Worm (Caenorhabditis elegans) whole organism, mixed stage, embryonic: ENCODE results near the gene C13A10.1.

Source experiments
- bed-3 ChIP-seq: fragments of 200-800 bp; sonication (Bioruptor generic); optimal IDR thresholded peaks from 3 replicates; lab custom pipeline; 2018; ENCODE audit warnings: mild to moderate bottlenecking, missing genetic modification characterization, moderate library complexity, missing compliant biosample characterization
- blmp-1 ChIP-seq: fragments of 150-350 bp; optimal IDR thresholded peaks from 2 replicates; lab custom pipeline; 2014; ENCODE audit warnings: missing biosample characterization, missing genetic modification characterization
- ceh-43 ChIP-seq: fragments of 200-800 bp; sonication (Bioruptor generic); optimal IDR thresholded peaks from 2 replicates; lab custom pipeline; 2018; ENCODE audit warnings: mild to moderate bottlenecking, missing genetic modification characterization, moderate library complexity, missing compliant biosample characterization
- ces-1 ChIP-seq: fragments of 150-350 bp; optimal IDR thresholded peaks from 2 replicates; lab custom pipeline; 2014; ENCODE audit warnings: missing biosample characterization, missing genetic modification reagents, missing genetic modification characterization
- cnd-1 ChIP-seq: fragments of 200-800 bp; sonication (Bioruptor generic); optimal IDR thresholded peaks from 2 replicates; lab custom pipeline; 2018; ENCODE audit warnings: mild to moderate bottlenecking, missing genetic modification characterization, missing compliant biosample characterization
- elt-1 ChIP-seq: sonication (generic microtip); optimal IDR thresholded peaks from 2 replicates; lab custom pipeline; 2017; ENCODE audit warnings: missing genetic modification characterization, mild to moderate bottlenecking, missing compliant biosample characterization, antibody characterized with exemption, moderate library complexity, borderline replicate concordance; ENCODE audit not compliant: insufficient read depth
- elt-3 ChIP-seq: fragments of 150-350 bp; optimal IDR thresholded peaks from 2 replicates; lab custom pipeline; 2014; ENCODE audit warnings: missing biosample characterization, missing genetic modification characterization
- ham-2 ChIP-seq: fragments of 200-800 bp; sonication (Bioruptor generic); optimal IDR thresholded peaks from 2 replicates; lab custom pipeline; 2018; ENCODE audit warnings: mild to moderate bottlenecking, missing genetic modification characterization, missing compliant biosample characterization
- hlh-1 ChIP-seq: fragments of 150-350 bp; optimal IDR thresholded peaks from 2 replicates; lab custom pipeline; 2014; ENCODE audit warnings: missing biosample characterization, missing genetic modification reagents, missing genetic modification characterization
- lin-13 ChIP-seq: fragments of 150-350 bp; optimal IDR thresholded peaks from 2 replicates; lab custom pipeline; 2014; ENCODE audit warnings: missing biosample characterization, missing genetic modification characterization
- mab-5 ChIP-seq: fragments of 150-350 bp; optimal IDR thresholded peaks from 2 replicates; lab custom pipeline; 2014; ENCODE audit warnings: missing biosample characterization, missing genetic modification characterization
- mep-1 ChIP-seq: fragments of 150-350 bp; optimal IDR thresholded peaks from 2 replicates; lab custom pipeline; 2017; ENCODE audit warnings: missing biosample characterization, missing genetic modification reagents, missing genetic modification characterization, inconsistent platforms
- nhr-2 ChIP-seq: fragments of 150-350 bp; optimal IDR thresholded peaks from 2 replicates; lab custom pipeline; 2014; ENCODE audit warnings: missing biosample characterization, missing genetic modification characterization
- nhr-237 ChIP-seq: fragments of 150-350 bp; optimal IDR thresholded peaks from 2 replicates; lab custom pipeline; 2014; ENCODE audit warnings: missing biosample characterization, missing genetic modification characterization
- nhr-28 ChIP-seq: fragments of 150-350 bp; optimal IDR thresholded peaks from 2 replicates; lab custom pipeline; 2014; ENCODE audit warnings: missing biosample characterization, missing genetic modification characterization
- pha-4 ChIP-seq: fragments of 150-350 bp; optimal IDR thresholded peaks from 2 replicates; lab custom pipeline; 2018; ENCODE audit warnings: missing biosample characterization, missing genetic modification reagents, missing genetic modification characterization
- snpc-4 ChIP-seq: fragments of 150-350 bp; optimal IDR thresholded peaks from 2 replicates; lab custom pipeline; 2014; ENCODE audit warnings: missing biosample characterization, missing genetic modification characterization
- sptf-1 ChIP-seq: sonication (generic microtip); optimal IDR thresholded peaks from 2 replicates; lab custom pipeline; 2017; ENCODE audit warnings: mild to moderate bottlenecking, missing genetic modification characterization, moderate library complexity, missing compliant biosample characterization
- tbx-8 ChIP-seq: fragments of 200-800 bp; sonication (Bioruptor generic); optimal IDR thresholded peaks from 2 replicates; lab custom pipeline; 2018; ENCODE audit warnings: mild to moderate bottlenecking, missing genetic modification characterization, moderate library complexity, missing compliant biosample characterization
- unc-120 ChIP-seq: sonication (generic microtip); optimal IDR thresholded peaks from 2 replicates; lab custom pipeline; 2017; ENCODE audit warnings: missing genetic modification characterization, missing compliant biosample characterization; ENCODE audit not compliant: poor library complexity, severe bottlenecking
- unc-39 ChIP-seq: fragments of 150-350 bp; optimal IDR thresholded peaks from 2 replicates; lab custom pipeline; 2014; ENCODE audit warnings: missing biosample characterization, missing genetic modification characterization
- unc-62 ChIP-seq: fragments of 150-350 bp; optimal IDR thresholded peaks from 2 replicates; lab custom pipeline; 2014; ENCODE audit warnings: missing biosample characterization, missing genetic modification reagents, missing genetic modification characterization
- zip-8 ChIP-seq: fragments of 150-350 bp; optimal IDR thresholded peaks from 2 replicates; lab custom pipeline; 2014; ENCODE audit warnings: missing biosample characterization, missing genetic modification characterization
- ztf-11 ChIP-seq: fragments of 150-350 bp; optimal IDR thresholded peaks from 2 replicates; lab custom pipeline; 2014; ENCODE audit warnings: missing biosample characterization, missing genetic modification characterization

Gene C13A10.1

DNA sequence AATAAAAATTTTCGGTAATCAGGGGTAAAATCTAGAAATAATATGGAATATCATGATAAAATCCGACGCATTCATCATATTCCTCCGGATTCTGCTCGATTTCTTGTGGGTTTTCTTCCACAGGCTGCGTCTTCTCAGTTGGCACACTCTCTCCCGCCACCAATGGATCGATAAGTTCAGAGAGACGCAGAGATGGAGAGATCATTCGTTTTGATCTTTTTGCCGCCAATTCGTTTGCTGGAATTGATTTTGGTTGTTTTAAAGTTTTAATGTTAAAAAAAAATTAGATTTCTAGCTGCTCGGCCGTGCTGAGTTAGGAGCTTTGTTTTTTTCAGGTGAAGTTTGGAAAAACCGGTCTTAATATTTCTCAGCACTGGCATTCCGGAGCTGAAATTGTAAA is 1.8 kb upstream of the C13A10.1 start:
- TF ChIP-seq zip-8 (tag; lab: Kevin White, UChicago) (no peak), bed-3 (GFP tag; lab: Kevin White, UChicago) (no peak), nhr-28 (tag; lab: Kevin White, UChicago) (no peak), snpc-4 (tag; lab: Kevin White, UChicago) (no peak), elt-1 (tag; lab: Kevin White, UChicago) (no peak)

DNA sequence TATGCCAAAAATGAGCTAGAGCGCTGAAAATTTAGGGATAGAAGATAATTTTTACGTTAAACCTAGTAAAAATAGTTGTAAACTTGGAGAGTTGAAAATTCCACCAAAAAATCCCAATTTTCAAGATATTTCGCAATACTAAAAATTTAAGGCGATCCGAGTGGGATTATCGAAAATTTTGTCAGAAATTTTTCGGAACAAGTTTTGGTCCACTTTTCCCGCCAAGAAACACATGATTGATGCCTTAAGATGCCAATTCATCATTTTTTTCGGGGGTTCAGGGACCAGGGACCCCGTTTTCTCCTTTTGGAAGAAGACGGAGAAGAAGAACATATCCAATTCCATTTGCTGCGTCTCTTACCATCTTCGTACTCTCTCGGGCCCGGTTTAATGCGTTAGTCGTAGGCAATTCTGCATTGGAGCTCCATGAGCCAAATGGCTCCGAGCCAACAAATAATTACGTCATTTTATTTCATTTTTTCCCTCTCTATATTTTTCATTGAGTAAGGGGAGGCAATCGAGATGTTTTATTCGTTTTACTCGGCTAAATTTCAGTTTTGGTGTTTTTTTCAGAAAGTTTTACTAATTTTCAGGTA is 10.8 kb downstream of the C13A10.1 start:
- no peak for TF ChIP-seq nhr-28 (tag; lab: Kevin White, UChicago)
- TF ChIP-seq ces-1 (GFP tag; lab: Kevin White, UChicago) = peak; percentile 71

DNA sequence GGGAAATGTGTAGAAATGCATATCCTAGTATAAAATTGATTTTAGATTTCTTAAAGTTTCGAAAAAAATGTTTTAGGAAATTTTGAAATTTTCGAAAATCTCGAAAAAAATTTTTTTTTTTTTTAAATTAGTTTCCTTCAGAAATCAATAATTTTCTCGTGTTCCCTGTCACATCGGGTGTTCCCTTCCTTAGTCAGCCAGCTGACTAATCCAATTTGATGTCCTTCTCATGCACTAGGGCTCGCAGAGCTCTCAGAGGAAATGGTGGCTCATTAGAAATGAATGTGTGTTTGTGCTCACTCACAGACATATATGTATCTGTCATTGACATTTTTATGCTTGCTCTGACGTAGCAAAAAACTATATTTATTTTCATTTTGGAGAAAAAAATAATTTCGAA is 11.7 kb downstream of the C13A10.1 start:
- peak; percentile 94 for TF ChIP-seq ces-1 (GFP tag; lab: Kevin White, UChicago)
- no peak for TF ChIP-seq sptf-1 (tag; lab: Kevin White, UChicago)
- TF ChIP-seq mep-1 (tag; lab: Kevin White, UChicago) = no peak

DNA sequence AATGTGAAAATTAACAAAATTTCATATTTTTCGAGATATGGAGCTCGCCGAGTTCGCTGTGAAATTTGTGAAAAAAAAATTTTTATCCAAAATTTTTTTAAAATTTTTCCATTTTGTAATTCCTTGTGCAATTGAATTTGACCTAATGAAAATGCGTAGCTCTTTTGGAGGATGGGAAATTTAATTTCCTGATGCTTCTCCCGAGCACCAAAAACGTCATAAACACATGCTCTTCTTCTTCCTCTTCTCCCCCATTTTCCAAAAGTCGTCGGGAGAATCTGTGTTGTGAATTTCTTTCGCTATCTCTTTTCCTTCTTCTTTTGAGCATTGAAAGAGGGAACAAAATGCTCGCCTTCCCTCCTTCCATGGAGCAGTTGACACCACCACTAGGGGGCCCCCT is 14.0 kb downstream of the C13A10.1 start:
- TF ChIP-seq elt-3 (tag; lab: Kevin White, UChicago) (no peak), pha-4 (tag; lab: Kevin White, UChicago) (no peak), unc-120 (tag; lab: Kevin White, UChicago) (no peak), ces-1 (GFP tag; lab: Kevin White, UChicago) (peak; percentile 98), hlh-1 (no peak)
- TF ChIP-seq, all 35 proteins: peak for 1

DNA sequence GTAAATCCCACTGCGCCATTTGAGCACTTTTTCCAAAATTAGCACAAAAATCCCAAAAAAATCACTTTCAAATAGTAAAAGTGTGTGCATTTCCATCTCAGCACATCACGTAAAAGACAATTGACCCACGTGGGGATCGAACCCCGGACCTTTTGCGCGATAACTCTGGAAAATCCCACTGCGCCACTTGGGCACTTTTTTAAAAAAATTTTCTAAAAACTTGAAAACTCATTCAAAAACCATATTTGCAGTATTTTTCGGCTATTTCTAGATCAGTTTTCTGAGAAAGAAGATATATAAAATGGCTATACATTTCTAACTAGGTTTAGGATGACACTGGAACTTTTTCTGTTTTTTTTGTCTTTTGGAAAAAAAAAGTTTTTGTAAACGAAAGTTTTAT is 15.4 kb downstream of the C13A10.1 start:
- TF ChIP-seq sptf-1 (tag; lab: Kevin White, UChicago) (no peak), mep-1 (tag; lab: Kevin White, UChicago) (no peak), ceh-43 (no peak), tbx-8 (GFP tag; lab: Kevin White, UChicago) (no peak), hlh-1 (no peak), blmp-1 (tag; lab: Kevin White, UChicago) (no peak), ces-1 (GFP tag; lab: Kevin White, UChicago) (no peak), cnd-1 (no peak), nhr-2 (no peak)
- TF ChIP-seq, all 35 proteins: peak for 0

DNA sequence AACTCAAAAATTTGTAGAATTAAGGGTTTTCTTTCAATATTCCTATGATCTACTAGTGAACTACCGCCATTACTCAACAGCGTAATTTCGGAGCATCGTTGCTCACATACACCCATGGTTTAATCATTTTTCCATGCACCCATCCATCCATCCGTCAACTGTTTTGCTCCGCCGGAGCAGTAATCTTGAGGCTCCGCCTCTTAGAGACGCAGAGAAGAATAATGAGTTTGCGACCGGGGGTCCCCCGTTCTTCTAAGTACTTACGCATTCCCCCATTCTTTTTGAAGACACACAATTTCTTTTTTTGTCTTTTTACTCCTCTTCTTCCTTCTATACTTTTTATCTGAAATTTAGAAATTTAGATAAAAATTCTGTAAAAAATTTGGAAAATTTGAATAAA is 17.3 kb downstream of the C13A10.1 start:
- TF ChIP-seq ces-1 (GFP tag; lab: Kevin White, UChicago) = peak; percentile 44
- TF ChIP-seq lin-13 (tag; lab: Kevin White, UChicago) = no peak
- peak; percentile 6 for TF ChIP-seq hlh-1

DNA sequence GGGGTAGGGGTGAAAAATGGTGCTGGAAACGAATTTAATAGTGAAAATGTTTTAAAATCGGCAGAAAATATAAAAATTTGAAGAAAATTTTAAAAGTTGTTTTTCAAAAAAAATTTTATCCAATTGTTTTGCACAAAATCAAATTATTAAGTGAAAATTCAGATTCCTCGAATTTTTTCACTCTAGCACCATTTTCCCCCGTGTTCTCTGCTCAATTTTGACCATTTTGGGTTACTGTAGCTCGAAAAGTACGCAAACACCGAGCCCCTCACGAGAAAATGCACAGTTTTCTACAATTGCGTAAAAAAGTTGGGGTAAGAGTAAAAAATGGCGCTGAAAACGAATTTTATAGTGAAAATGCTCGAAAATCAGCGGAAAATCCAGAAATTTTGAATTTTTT is 25.6 kb downstream of the C13A10.1 start:
- TF ChIP-seq pha-4 (tag; lab: Kevin White, UChicago) (no peak), mab-5 (tag; lab: Kevin White, UChicago) (no peak), cnd-1 (no peak), mep-1 (tag; lab: Kevin White, UChicago) (no peak), nhr-28 (tag; lab: Kevin White, UChicago) (no peak), unc-120 (tag; lab: Kevin White, UChicago) (no peak)
- TF ChIP-seq, all 35 proteins: peak for 0

DNA sequence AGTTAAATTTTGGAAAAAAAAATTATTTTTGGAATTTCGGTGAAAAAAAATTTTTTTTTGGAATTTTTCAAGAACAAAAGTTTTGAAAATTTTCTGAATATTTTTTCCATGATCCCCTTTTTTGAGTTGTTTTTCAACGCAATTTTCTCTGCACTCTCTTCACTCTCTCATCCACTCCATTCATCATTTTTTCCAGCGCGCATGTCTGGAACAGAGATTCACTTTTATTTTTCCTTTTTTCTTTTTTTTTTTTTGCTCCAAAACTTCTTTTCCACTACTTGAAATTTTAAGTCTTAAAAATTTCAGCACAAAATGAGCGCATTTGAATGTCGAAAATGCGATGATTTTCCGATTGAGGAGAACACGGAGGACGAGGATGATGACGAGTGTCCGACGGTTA is 28.8 kb downstream of the C13A10.1 start, which contains the start of gene jip-1:
Gene jip-1, plus strand, starts transcription at position 301 of the 400 bp plus-strand sequence.
- TF ChIP-seq mep-1 (tag; lab: Kevin White, UChicago) = no peak
- TF ChIP-seq unc-62 (GFP tag; lab: Kevin White, UChicago) = no peak
- TF ChIP-seq mab-5 (tag; lab: Kevin White, UChicago) = no peak
- no peak for TF ChIP-seq ztf-11 (tag; lab: Kevin White, UChicago)
- no peak for TF ChIP-seq tbx-8 (GFP tag; lab: Kevin White, UChicago)
- TF ChIP-seq unc-39 (tag; lab: Kevin White, UChicago) = no peak
- no peak for TF ChIP-seq unc-120 (tag; lab: Kevin White, UChicago)
- no peak for TF ChIP-seq sptf-1 (tag; lab: Kevin White, UChicago)
- TF ChIP-seq nhr-237 (tag; lab: Kevin White, UChicago) = no peak
- TF ChIP-seq ham-2 (GFP tag; lab: Kevin White, UChicago) = no peak
